Fruit fly (Drosophila melanogaster) whole organism, embryonic: ENCODE data around the gene CG7011.
A peak's percentile ranks its signal among the peaks of the same experiment; 100 is the strongest.

Experiments
- C15 ChIP-seq: fragments of 200-800 bp; sonication (Bioruptor generic); IDR thresholded peaks from 3 replicates; pipeline ENCODE4 v1.3.6; 2022; ENCODE audit warnings: missing biosample characterization, missing genetic modification characterization
- CG10147 ChIP-seq: fragments of 200-800 bp; sonication (Bioruptor generic); optimal IDR thresholded peaks from 2 replicates; lab custom pipeline; 2019; ENCODE audit warnings: missing biosample characterization, mild to moderate bottlenecking, missing genetic modification characterization, moderate library complexity
- CG10431 ChIP-seq: fragments of 200-800 bp; sonication (Bioruptor generic); optimal IDR thresholded peaks from 3 replicates; lab custom pipeline; 2018; ENCODE audit warnings: missing biosample characterization, mild to moderate bottlenecking, missing genetic modification characterization
- CG11093 ChIP-seq: fragments of 200-800 bp; sonication (Bioruptor generic); IDR thresholded peaks from 3 replicates; pipeline ENCODE4 v1.3.6; 2022; ENCODE audit warnings: missing biosample characterization, missing genetic modification characterization
- CG12769 ChIP-seq: fragments of 200-800 bp; sonication (Bioruptor generic); optimal IDR thresholded peaks from 2 replicates; lab custom pipeline; 2019; ENCODE audit warnings: missing biosample characterization, mild to moderate bottlenecking, missing genetic modification characterization, moderate library complexity
- CG13424 ChIP-seq: fragments of 200-800 bp; sonication (Bioruptor generic); optimal IDR thresholded peaks from 2 replicates; lab custom pipeline; 2019; ENCODE audit warnings: missing biosample characterization, mild to moderate bottlenecking, missing genetic modification characterization, moderate library complexity
- CG15479 ChIP-seq: fragments of 200-800 bp; sonication (Bioruptor generic); optimal IDR thresholded peaks from 3 replicates; lab custom pipeline; 2019; ENCODE audit warnings: missing biosample characterization, mild to moderate bottlenecking, missing genetic modification characterization, moderate library complexity
- CG16863 ChIP-seq: fragments of 200-800 bp; sonication (Bioruptor generic); optimal IDR thresholded peaks from 3 replicates; lab custom pipeline; 2016; ENCODE audit warnings: missing biosample characterization, missing genetic modification characterization
- CG17186 ChIP-seq: fragments of 200-800 bp; sonication (Bioruptor generic); optimal IDR thresholded peaks from 3 replicates; lab custom pipeline; 2017; ENCODE audit warnings: missing biosample characterization, missing genetic modification reagents, missing genetic modification characterization
- CG17829 ChIP-seq: fragments of 200-800 bp; optimal IDR thresholded peaks from 2 replicates; lab custom pipeline; 2019; ENCODE audit warnings: missing biosample characterization, mild to moderate bottlenecking, missing genetic modification characterization, moderate library complexity
- CG34224 ChIP-seq: fragments of 200-800 bp; sonication (Bioruptor generic); IDR thresholded peaks from 3 replicates; pipeline ENCODE4 v1.3.6; 2022; ENCODE audit warnings: missing biosample characterization, missing genetic modification characterization; ENCODE audit not compliant: partially characterized antibody
- CG34376 ChIP-seq: fragments of 200-800 bp; sonication (Bioruptor generic); optimal IDR thresholded peaks from 2 replicates; lab custom pipeline; 2018; ENCODE audit warnings: missing biosample characterization, mild to moderate bottlenecking, missing genetic modification characterization
- CG4328 ChIP-seq: fragments of 200-800 bp; sonication (Bioruptor generic); optimal IDR thresholded peaks from 3 replicates; lab custom pipeline; 2017; ENCODE audit warnings: missing biosample characterization, missing genetic modification reagents, missing genetic modification characterization
- CG4617 ChIP-seq: fragments of 200-800 bp; sonication (Bioruptor generic); optimal IDR thresholded peaks from 3 replicates; lab custom pipeline; 2016; ENCODE audit warnings: missing biosample characterization, missing genetic modification characterization, borderline replicate concordance
- CG4820 ChIP-seq: fragments of 200-800 bp; sonication (Bioruptor generic); optimal IDR thresholded peaks from 3 replicates; lab custom pipeline; 2016; ENCODE audit warnings: missing biosample characterization, missing genetic modification characterization
- CG6683 ChIP-seq: fragments of 200-800 bp; sonication (Bioruptor generic); optimal IDR thresholded peaks from 2 replicates; lab custom pipeline; 2017; ENCODE audit warnings: missing biosample characterization, mild to moderate bottlenecking, missing genetic modification characterization, missing genetic modification reagents
- CG7271 ChIP-seq: fragments of 200-800 bp; sonication (Bioruptor generic); optimal IDR thresholded peaks from 2 replicates; lab custom pipeline; 2018; ENCODE audit warnings: missing biosample characterization, mild to moderate bottlenecking, missing genetic modification characterization, moderate library complexity
- CG7745 ChIP-seq: fragments of 200-800 bp; sonication (Bioruptor generic); optimal IDR thresholded peaks from 2 replicates; lab custom pipeline; 2018; ENCODE audit warnings: missing biosample characterization, mild to moderate bottlenecking, missing genetic modification characterization, moderate library complexity
- CG8944 ChIP-seq: fragments of 200-800 bp; sonication (Bioruptor generic); optimal IDR thresholded peaks from 3 replicates; lab custom pipeline; 2016; ENCODE audit warnings: missing biosample characterization, missing genetic modification characterization
- CG9437 ChIP-seq: fragments of 200-800 bp; sonication (Bioruptor generic); optimal IDR thresholded peaks from 2 replicates; lab custom pipeline; 2018; ENCODE audit warnings: missing biosample characterization, mild to moderate bottlenecking, missing genetic modification characterization
- CG9727 ChIP-seq: fragments of 200-800 bp; sonication (Bioruptor generic); optimal IDR thresholded peaks from 3 replicates; lab custom pipeline; 2017; ENCODE audit warnings: missing biosample characterization, mild to moderate bottlenecking, missing genetic modification characterization
- CG9797 ChIP-seq: fragments of 200-800 bp; sonication (Bioruptor generic); optimal IDR thresholded peaks from 3 replicates; lab custom pipeline; 2018; ENCODE audit warnings: missing biosample characterization, mild to moderate bottlenecking, missing genetic modification characterization
- Dbx ChIP-seq: fragments of 200-800 bp; sonication (Bioruptor generic); IDR thresholded peaks from 3 replicates; pipeline ENCODE4 v1.3.6; 2022; ENCODE audit warnings: missing biosample characterization, missing genetic modification characterization
- Dfd ChIP-seq, 2 experiments: fragments of >200 bp; optimal IDR thresholded peaks; 2 replicates each; lab custom pipeline; 2017; ENCODE audit warnings: missing biosample characterization in 2 of 2, missing genetic modification characterization in 2 of 2
- E2f1 ChIP-seq: fragments of 200-800 bp; sonication (Bioruptor generic); IDR thresholded peaks from 2 replicates; pipeline ENCODE4 v1.3.6; 2022; ENCODE audit warnings: missing biosample characterization, missing genetic modification characterization
- Hmx ChIP-seq: fragments of 200-800 bp; sonication (Bioruptor generic); optimal IDR thresholded peaks from 2 replicates; lab custom pipeline; 2016; ENCODE audit warnings: missing biosample characterization, missing genetic modification characterization
- Hr78 ChIP-seq, 2 experiments: fragments of 200-800 bp in 1 of 2; fragments of >200 bp in 1 of 2; sonication (Bioruptor generic) in 1 of 2; optimal IDR thresholded peaks; 2 replicates each; lab custom pipeline; 2017 to 2019; ENCODE audit warnings: missing biosample characterization in 2 of 2, missing genetic modification characterization in 2 of 2, mild to moderate bottlenecking in 1 of 2, moderate library complexity in 1 of 2
- MBD-R2 ChIP-seq: fragments of 200-800 bp; sonication (Bioruptor generic); IDR thresholded peaks from 2 replicates; pipeline ENCODE4 v1.3.6; 2022; ENCODE audit warnings: missing biosample characterization, missing genetic modification characterization
- Myb ChIP-seq: fragments of 200-800 bp; sonication (Bioruptor generic); optimal IDR thresholded peaks from 2 replicates; lab custom pipeline; 2016; ENCODE audit warnings: missing biosample characterization, missing genetic modification characterization
- Nf-YB ChIP-seq: fragments of 200-800 bp; sonication (Bioruptor generic); optimal IDR thresholded peaks from 3 replicates; lab custom pipeline; 2019; ENCODE audit warnings: missing biosample characterization, mild to moderate bottlenecking, missing genetic modification characterization, moderate library complexity
- Oli ChIP-seq: fragments of 200-800 bp; sonication (Bioruptor generic); optimal IDR thresholded peaks from 2 replicates; lab custom pipeline; 2018; ENCODE audit warnings: missing biosample characterization, mild to moderate bottlenecking, missing genetic modification characterization, moderate library complexity
- Rx ChIP-seq: fragments of 200-800 bp; sonication (Bioruptor generic); IDR thresholded peaks from 2 replicates; pipeline ENCODE4 v1.3.6; 2022; ENCODE audit warnings: missing biosample characterization, missing genetic modification characterization
- Sry-δ ChIP-seq: fragments of 200-800 bp; sonication (Bioruptor generic); optimal IDR thresholded peaks from 2 replicates; lab custom pipeline; 2016; ENCODE audit warnings: missing biosample characterization, missing genetic modification characterization
- Usf ChIP-seq: fragments of 200-800 bp; sonication (Bioruptor generic); optimal IDR thresholded peaks from 2 replicates; lab custom pipeline; 2017; ENCODE audit warnings: missing genotype, missing biosample characterization, missing genetic modification characterization
- al ChIP-seq: fragments of 200-800 bp; sonication (Bioruptor generic); IDR thresholded peaks from 2 replicates; pipeline ENCODE4 v1.3.6; 2022; ENCODE audit warnings: missing biosample characterization, missing genetic modification characterization
- crc ChIP-seq: fragments of 200-800 bp; sonication (Bioruptor generic); optimal IDR thresholded peaks from 2 replicates; lab custom pipeline; 2016; ENCODE audit warnings: missing biosample characterization, missing genetic modification characterization
- dati ChIP-seq: fragments of 200-800 bp; sonication (Bioruptor generic); IDR thresholded peaks from 2 replicates; pipeline ENCODE4 v1.3.6; 2022; ENCODE audit warnings: missing biosample characterization, missing genetic modification characterization
- dmrt11E ChIP-seq: fragments of 200-800 bp; sonication (Bioruptor generic); optimal IDR thresholded peaks from 3 replicates; lab custom pipeline; 2018; ENCODE audit warnings: missing biosample characterization, mild to moderate bottlenecking, missing genetic modification characterization, moderate library complexity
- grau ChIP-seq: fragments of 200-800 bp; optimal IDR thresholded peaks from 3 replicates; lab custom pipeline; 2019; ENCODE audit warnings: missing biosample characterization, mild to moderate bottlenecking, missing genetic modification characterization, moderate library complexity
- hth ChIP-seq: fragments of >200 bp; optimal IDR thresholded peaks from 2 replicates; lab custom pipeline; 2017; ENCODE audit warnings: inconsistent platforms
- kni ChIP-seq: fragments of 200-800 bp; sonication (Bioruptor generic); optimal IDR thresholded peaks from 3 replicates; lab custom pipeline; 2017; ENCODE audit warnings: mild to moderate bottlenecking, missing biosample characterization, missing genetic modification reagents, missing genetic modification characterization
- lov ChIP-seq, 2 experiments: fragments of 200-800 bp in 1 of 2; fragments of >200 bp in 1 of 2; sonication (Bioruptor generic) in 1 of 2; IDR thresholded peaks in 1 of 2; optimal IDR thresholded peaks in 1 of 2; 2 replicates in 1 of 2; 3 replicates in 1 of 2; pipeline versions ENCODE4 v1.3.6 to Lab custom; 2017 to 2022; ENCODE audit warnings: missing biosample characterization in 1 of 2, missing genetic modification characterization in 1 of 2
- mirr ChIP-seq: fragments of 200-800 bp; sonication (Bioruptor generic); optimal IDR thresholded peaks from 3 replicates; lab custom pipeline; 2018; ENCODE audit warnings: missing biosample characterization, mild to moderate bottlenecking, missing genetic modification characterization
- nerfin-2 ChIP-seq: fragments of 200-800 bp; sonication (Bioruptor generic); IDR thresholded peaks from 2 replicates; pipeline ENCODE4 v1.3.6; 2022; ENCODE audit warnings: missing biosample characterization, missing genetic modification characterization; ENCODE audit not compliant: partially characterized antibody
- nmo ChIP-seq: fragments of 200-800 bp; sonication (Bioruptor generic); optimal IDR thresholded peaks from 2 replicates; lab custom pipeline; 2018; ENCODE audit warnings: missing biosample characterization, mild to moderate bottlenecking, missing genetic modification characterization, moderate library complexity
- odd ChIP-seq: fragments of 200-800 bp; sonication (Bioruptor generic); optimal IDR thresholded peaks from 2 replicates; lab custom pipeline; 2017; ENCODE audit warnings: missing biosample characterization, mild to moderate bottlenecking, missing genetic modification characterization
- ranshi ChIP-seq: fragments of 200-800 bp; sonication (Bioruptor generic); IDR thresholded peaks from 2 replicates; pipeline ENCODE4 v1.3.6; 2022; ENCODE audit warnings: missing biosample characterization, missing genetic modification characterization
- sens ChIP-seq: fragments of 200-800 bp; sonication (Bioruptor generic); peaks from one replicate; lab custom pipeline; 2016; ENCODE audit warnings: missing biosample characterization, missing genetic modification characterization
- tx ChIP-seq: fragments of 200-800 bp; sonication (Bioruptor generic); optimal IDR thresholded peaks from 2 replicates; lab custom pipeline; 2016; ENCODE audit warnings: missing biosample characterization, missing genetic modification characterization

CG7011 gene

DNA sequence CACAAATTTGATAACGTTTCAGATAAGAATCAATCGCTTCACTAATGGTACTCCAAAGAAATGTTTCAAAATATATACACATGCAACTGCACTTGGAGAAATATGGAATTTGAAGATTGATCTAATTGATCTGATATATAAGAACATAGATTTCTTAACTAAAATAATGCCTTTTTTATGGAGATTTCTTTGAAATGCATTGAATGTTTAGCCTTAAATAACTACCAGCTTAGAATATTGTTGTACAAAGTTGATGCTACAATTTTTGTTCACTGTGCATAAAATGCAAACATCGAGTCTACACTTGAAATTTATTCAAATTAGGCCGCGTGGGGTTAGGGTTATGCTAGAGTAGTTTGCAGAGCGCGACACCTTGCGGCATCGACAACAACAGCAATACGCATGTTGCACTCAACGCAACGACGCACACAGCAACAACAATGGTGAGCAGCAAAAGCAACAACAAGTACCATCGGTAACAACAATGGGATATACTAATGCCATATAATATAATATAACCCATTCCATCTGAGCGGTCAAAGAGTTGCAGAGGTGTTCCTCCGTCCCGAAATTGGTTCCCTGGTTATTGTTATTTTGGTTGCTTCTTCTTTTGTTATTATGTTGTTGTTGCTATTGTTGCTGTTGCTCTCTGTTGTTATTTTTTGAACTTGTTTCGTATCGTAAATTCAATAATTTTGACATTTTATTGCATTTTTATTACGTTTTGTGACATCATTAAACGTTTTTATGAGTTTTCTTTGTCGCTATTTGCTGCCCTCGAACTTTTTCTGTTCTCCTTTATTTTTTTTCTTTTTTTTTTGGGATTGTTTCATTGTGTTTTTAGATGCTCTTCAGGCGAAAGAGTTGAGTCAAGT, 36.0 kb upstream of the CG7011 start (continued):
- TF ChIP-seq dati (GFP tag; lab: Robert Waterston, UW) (no peak), CG15479 (no peak), C15 (GFP tag; lab: Robert Waterston, UW) (no peak), CG17829 (peak; percentile 64), CG13424 (tag; lab: Kevin White, UChicago) (no peak), Sry-δ (GFP tag; lab: Kevin White, UChicago) (no peak), MBD-R2 (GFP tag; lab: Robert Waterston, UW) (no peak), CG9437 (GFP tag; lab: Kevin White, UChicago) (no peak), grau (peak; percentile 22), nmo (peak; percentile 34), CG7271 (tag; lab: Kevin White, UChicago) (no peak), CG34376 (GFP tag; lab: Kevin White, UChicago) (no peak), CG4328 (no peak), E2f1 (0 out of 2 replicates have a peak, but pooled peaks have one; percentile 23), kni (GFP tag; lab: Kevin White, UChicago) (no peak), CG34224 (GFP tag; lab: Robert Waterston, UW) (no peak), sens (GFP tag; lab: Kevin White, UChicago) (peak; percentile 93), CG17186 (GFP tag; lab: Kevin White, UChicago) (no peak), CG10147 (GFP tag; lab: Kevin White, UChicago) (no peak), ranshi (GFP tag; lab: Robert Waterston, UW) (no peak), CG9727 (GFP tag; lab: Kevin White, UChicago) (peak; percentile 59), Dfd (GFP tag; optimal IDR thresholded peaks at IDR 0.05; lab: Kevin White, UChicago) (no peak), Nf-YB (GFP tag; lab: Kevin White, UChicago) (no peak), Dbx (GFP tag; lab: Robert Waterston, UW) (no peak), nerfin-2 (GFP tag; lab: Robert Waterston, UW) (no peak), Myb (no peak), mirr (GFP tag; lab: Kevin White, UChicago) (no peak), CG9797 (GFP tag; lab: Kevin White, UChicago) (no peak), Hr78 (GFP tag; optimal IDR thresholded peaks at IDR 0.05; lab: Kevin White, UChicago) (no peak), Rx (GFP tag; lab: Robert Waterston, UW) (no peak), CG10431 (no peak), CG7745 (tag; lab: Kevin White, UChicago) (no peak), CG4617 (GFP tag; lab: Kevin White, UChicago) (no peak), crc (GFP tag; lab: Kevin White, UChicago) (no peak), CG16863 (GFP tag; lab: Kevin White, UChicago) (peak; percentile 0), lov (optimal IDR thresholded peaks at IDR 0.05; lab: Kevin White, UChicago) (no peak), lov (GFP tag; IDR thresholded peaks at IDR 0.05; lab: Robert Waterston, UW) (no peak), CG12769 (tag; lab: Kevin White, UChicago) (no peak), CG11093 (no peak), CG6683 (no peak), CG8944 (GFP tag; lab: Kevin White, UChicago) (no peak), Usf (GFP tag; lab: Kevin White, UChicago) (no peak), Oli (tag; lab: Kevin White, UChicago) (peak; percentile 23), tx (GFP tag; lab: Kevin White, UChicago) (no peak), odd (GFP tag; lab: Kevin White, UChicago) (no peak), Hmx (GFP tag; lab: Kevin White, UChicago) (no peak), dmrt11E (tag; lab: Kevin White, UChicago) (peak; percentile 84), al (no peak), CG4820 (GFP tag; lab: Kevin White, UChicago) (peak; percentile 45), hth (lab: Kevin White, UChicago) (no peak)
